Fruit fly (Drosophila melanogaster) whole organism, embryonic: ENCODE measurements around the gene Ptx1.

Experiments
- Aef1 ChIP-seq: fragments of 200-800 bp; sonication (Bioruptor generic); IDR thresholded peaks from 3 replicates; pipeline ENCODE4 v1.3.6; 2022; ENCODE audit warnings: missing biosample characterization, missing genetic modification characterization
- BEAF-32 ChIP-seq: fragments of 200-800 bp; sonication (Bioruptor generic); optimal IDR thresholded peaks from 3 replicates; lab custom pipeline; 2017; ENCODE audit warnings: missing biosample characterization, missing genetic modification characterization, mild to moderate bottlenecking, moderate library complexity, missing genetic modification reagents
- CG10543 ChIP-seq: fragments of 200-800 bp; sonication (Bioruptor generic); optimal IDR thresholded peaks from 3 replicates; lab custom pipeline; 2017; ENCODE audit warnings: missing biosample characterization, mild to moderate bottlenecking, missing genetic modification characterization, moderate library complexity
- CG11560 ChIP-seq: fragments of 200-800 bp; sonication (Bioruptor generic); IDR thresholded peaks from 3 replicates; pipeline ENCODE4 v1.3.6; 2022; ENCODE audit warnings: missing biosample characterization, missing genetic modification characterization
- CG18262 ChIP-seq: fragments of 200-800 bp; optimal IDR thresholded peaks from 3 replicates; lab custom pipeline; 2019; ENCODE audit warnings: missing biosample characterization, mild to moderate bottlenecking, missing genetic modification characterization, moderate library complexity
- CG32532 ChIP-seq: fragments of 200-800 bp; sonication (Bioruptor generic); IDR thresholded peaks from 2 replicates; pipeline ENCODE4 v1.3.6; 2022; ENCODE audit warnings: missing biosample characterization, missing genetic modification characterization
- CG4360 ChIP-seq: fragments of 200-800 bp; sonication (Bioruptor generic); IDR thresholded peaks from 2 replicates; pipeline ENCODE4 v1.3.6; 2022; ENCODE audit warnings: missing biosample characterization, missing genetic modification characterization
- CG8359 ChIP-seq: fragments of 200-800 bp; sonication (Bioruptor generic); optimal IDR thresholded peaks from 2 replicates; lab custom pipeline; 2017; ENCODE audit warnings: missing biosample characterization, mild to moderate bottlenecking, missing genetic modification characterization, borderline replicate concordance
- dmrt11E ChIP-seq: fragments of 200-800 bp; sonication (Bioruptor generic); optimal IDR thresholded peaks from 3 replicates; lab custom pipeline; 2018; ENCODE audit warnings: missing biosample characterization, mild to moderate bottlenecking, missing genetic modification characterization, moderate library complexity
- gfzf ChIP-seq: fragments of 200-800 bp; sonication (Bioruptor generic); optimal IDR thresholded peaks from 2 replicates; lab custom pipeline; 2016; ENCODE audit warnings: missing biosample characterization, mild to moderate bottlenecking, missing genetic modification characterization, moderate library complexity
- p53 ChIP-seq: fragments of 200-800 bp; sonication (Bioruptor generic); optimal IDR thresholded peaks from 2 replicates; lab custom pipeline; 2016; ENCODE audit warnings: missing biosample characterization, missing genetic modification characterization
- unpg ChIP-seq: fragments of 200-800 bp; sonication (Bioruptor generic); optimal IDR thresholded peaks from 3 replicates; lab custom pipeline; 2018; ENCODE audit warnings: missing biosample characterization, mild to moderate bottlenecking, missing genetic modification characterization, moderate library complexity

- TF ChIP-seq gfzf (GFP tag; lab: Kevin White, UChicago): no peak
- no peak for TF ChIP-seq Aef1 (GFP tag; lab: Robert Waterston, UW)
- no peak for TF ChIP-seq CG4360 (GFP tag; lab: Robert Waterston, UW)
- no peak for TF ChIP-seq CG32532
- no peak for TF ChIP-seq CG18262
- TF ChIP-seq p53 (GFP tag; lab: Kevin White, UChicago): no peak
- TF ChIP-seq BEAF-32 (GFP tag; lab: Kevin White, UChicago): no peak
- TF ChIP-seq unpg: no peak
- no peak for TF ChIP-seq CG11560 (tag; lab: Robert Waterston, UW)
- peak; percentile 17 for TF ChIP-seq CG10543 (GFP tag; lab: Kevin White, UChicago)
- no peak for TF ChIP-seq CG8359 (GFP tag; lab: Kevin White, UChicago)
- no peak for TF ChIP-seq dmrt11E (tag; lab: Kevin White, UChicago)
These were observed 11.0 kb downstream of the Ptx1 start for dm6 chr3R:30923581-30923980.
